Worm (Caenorhabditis elegans) whole organism, early embryonic: ENCODE measurements around the gene swsn-4.

ENCODE experiments used
- B0310.2 ChIP-seq: sonication (generic microtip); optimal IDR thresholded peaks from 2 replicates; lab custom pipeline; 2016; ENCODE audit warnings: mild to moderate bottlenecking, missing genetic modification characterization, missing compliant biosample characterization
- ama-1 ChIP-seq: fragments of 150-350 bp; optimal IDR thresholded peaks from 2 replicates; lab custom pipeline; 2014
- ceh-36 ChIP-seq: sonication (generic microtip); optimal IDR thresholded peaks from 2 replicates; lab custom pipeline; 2016; ENCODE audit warnings: missing genetic modification characterization, inconsistent platforms, missing compliant biosample characterization
- flt-1 ChIP-seq: fragments of 200-800 bp; sonication (Bioruptor generic); IDR thresholded peaks from 2 replicates; pipeline ENCODE4 v1.3.6; 2022; ENCODE audit warnings: missing genetic modification characterization, missing compliant biosample characterization
- hmbx-1 ChIP-seq: sonication (generic microtip); optimal IDR thresholded peaks from 2 replicates; lab custom pipeline; 2016; ENCODE audit warnings: mild to moderate bottlenecking, missing genetic modification characterization, missing compliant biosample characterization
- hmg-4 ChIP-seq: fragments of 200-800 bp; sonication (Bioruptor generic); optimal IDR thresholded peaks from 2 replicates; lab custom pipeline; 2018; ENCODE audit warnings: mild to moderate bottlenecking, missing genetic modification characterization, missing compliant biosample characterization
- pes-1 ChIP-seq: fragments of 200-800 bp; sonication (Bioruptor generic); IDR thresholded peaks from 2 replicates; pipeline ENCODE4 v1.3.6; 2022; ENCODE audit warnings: missing genetic modification reagents, missing genetic modification characterization, missing compliant biosample characterization
- scrt-1 ChIP-seq: fragments of 200-800 bp; sonication (Bioruptor generic); IDR thresholded peaks from 2 replicates; pipeline ENCODE4 v1.3.6; 2022; ENCODE audit warnings: missing genetic modification characterization, missing compliant biosample characterization
- sea-1 ChIP-seq: fragments of 200-800 bp; sonication (Bioruptor generic); conservative IDR thresholded peaks from 2 replicates; pipeline ENCODE4 v1.3.6; 2022; ENCODE audit warnings: missing genetic modification characterization, missing compliant biosample characterization
- tbx-11 ChIP-seq: fragments of 200-800 bp; sonication (Bioruptor generic); IDR thresholded peaks from 2 replicates; pipeline ENCODE4 v1.3.6; 2022; ENCODE audit warnings: missing genetic modification characterization, missing compliant biosample characterization
- tbx-37 ChIP-seq: fragments of 200-800 bp; sonication (Bioruptor generic); conservative IDR thresholded peaks from 2 replicates; pipeline ENCODE4 v1.3.6; 2022; ENCODE audit warnings: missing genetic modification reagents, missing genetic modification characterization, missing compliant biosample characterization

- no peak for TF ChIP-seq hmg-4 (GFP tag; lab: Kevin White, UChicago)
- TF ChIP-seq sea-1 (GFP tag; lab: Robert Waterston, UW), result no peak
- no peak for TF ChIP-seq hmbx-1 (tag; lab: Kevin White, UChicago)
- TF ChIP-seq ama-1 (lab: Kevin White, UChicago), result no peak
- no peak for TF ChIP-seq B0310.2 (tag; lab: Kevin White, UChicago)
- no peak for TF ChIP-seq scrt-1 (GFP tag; lab: Robert Waterston, UW)
- TF ChIP-seq ceh-36 (tag; lab: Kevin White, UChicago), result no peak
- no peak for TF ChIP-seq flt-1 (GFP tag; lab: Robert Waterston, UW)
- no peak for TF ChIP-seq pes-1
- no peak for TF ChIP-seq tbx-11 (GFP tag; lab: Robert Waterston, UW)
- TF ChIP-seq tbx-37 (GFP tag; lab: Robert Waterston, UW), result no peak
These were observed 22.3 kb upstream of the swsn-4 start for ce11 chrIV:11103501-11103900.
